Worm (Caenorhabditis elegans): ENCODE measurements around the gene F38B2.4.

- no peak for TF ChIP-seq him-1 (tag; optimal IDR thresholded peaks at IDR 0.05)
- no peak for TF ChIP-seq dao-5 (tag; optimal IDR thresholded peaks at IDR 0.05)
- no peak for TF ChIP-seq W03F9.2 (tag; optimal IDR thresholded peaks at IDR 0.05)
These were observed 43.9 kb downstream of the F38B2.4 start for ce11 chrX:11243604-11244003.
